Worm (Caenorhabditis elegans) whole organism, L3 larva: ENCODE results near the gene C26G2.2.

Experiments used
- R02D3.7 ChIP-seq: fragments of 150-350 bp; optimal IDR thresholded peaks from 2 replicates; lab custom pipeline; 2014; ENCODE audit warnings: missing biosample characterization, missing genetic modification characterization
- ama-1 ChIP-seq: fragments of 150-350 bp; optimal IDR thresholded peaks from 2 replicates; lab custom pipeline; 2018
- ceh-16 ChIP-seq: sonication (generic microtip); optimal IDR thresholded peaks from 2 replicates; lab custom pipeline; 2017; ENCODE audit warnings: missing biosample characterization, missing genetic modification characterization
- ceh-28 ChIP-seq: fragments of 150-350 bp; optimal IDR thresholded peaks from 2 replicates; lab custom pipeline; 2014; ENCODE audit warnings: missing biosample characterization, missing genetic modification reagents, missing genetic modification characterization
- ceh-9 ChIP-seq: sonication (generic microtip); optimal IDR thresholded peaks from 2 replicates; lab custom pipeline; 2018; ENCODE audit warnings: missing biosample characterization, missing genetic modification characterization
- daf-12 ChIP-seq: fragments of 150-350 bp; optimal IDR thresholded peaks from 2 replicates; lab custom pipeline; 2014; ENCODE audit warnings: missing biosample characterization, missing genetic modification reagents, missing genetic modification characterization
- egl-5 ChIP-seq: fragments of 150-350 bp; optimal IDR thresholded peaks from 2 replicates; lab custom pipeline; 2017; ENCODE audit warnings: missing biosample characterization, missing genetic modification reagents, missing genetic modification characterization, inconsistent platforms
- elt-1 ChIP-seq: fragments of 150-350 bp; optimal IDR thresholded peaks from 2 replicates; lab custom pipeline; 2014; ENCODE audit warnings: missing biosample characterization, missing genetic modification characterization
- elt-3 ChIP-seq, 3 experiments: fragments of 150-350 bp in 1 of 3; sonication (generic microtip) in 2 of 3; optimal IDR thresholded peaks; 2 replicates in 2 of 3; 4 replicates in 1 of 3; lab custom pipeline; 2014 to 2017; ENCODE audit warnings: missing biosample characterization in 3 of 3, missing genetic modification characterization in 3 of 3
- eor-1 ChIP-seq, 2 experiments: fragments of 150-350 bp; optimal IDR thresholded peaks; 2 replicates each; lab custom pipeline; 2014 to 2018; ENCODE audit warnings: missing biosample characterization in 2 of 2, missing genetic modification characterization in 2 of 2
- fkh-2 ChIP-seq: fragments of 150-350 bp; optimal IDR thresholded peaks from 2 replicates; lab custom pipeline; 2014; ENCODE audit warnings: missing biosample characterization, missing genetic modification reagents, missing genetic modification characterization
- hmg-11 ChIP-seq: sonication (generic microtip); optimal IDR thresholded peaks from 2 replicates; lab custom pipeline; 2016; ENCODE audit warnings: missing genetic modification characterization, missing compliant biosample characterization
- jun-1 ChIP-seq: fragments of 150-350 bp; optimal IDR thresholded peaks from 2 replicates; lab custom pipeline; 2014; ENCODE audit warnings: missing biosample characterization, missing genetic modification reagents, missing genetic modification characterization
- lin-15B ChIP-seq: fragments of 150-350 bp; optimal IDR thresholded peaks from 2 replicates; lab custom pipeline; 2014; ENCODE audit warnings: missing biosample characterization, missing genetic modification characterization
- lin-39 ChIP-seq: fragments of 150-350 bp; optimal IDR thresholded peaks from 2 replicates; lab custom pipeline; 2018; ENCODE audit warnings: missing biosample characterization, missing genetic modification reagents, missing genetic modification characterization
- mdl-1 ChIP-seq: fragments of 150-350 bp; optimal IDR thresholded peaks from 2 replicates; lab custom pipeline; 2014; ENCODE audit warnings: missing biosample characterization, missing genetic modification characterization
- mml-1 ChIP-seq: fragments of 150-350 bp; sonication (generic microtip); optimal IDR thresholded peaks from 3 replicates; lab custom pipeline; 2014; ENCODE audit warnings: missing biosample characterization, missing genetic modification characterization
- nhr-11 ChIP-seq: fragments of 150-350 bp; optimal IDR thresholded peaks from 2 replicates; lab custom pipeline; 2014; ENCODE audit warnings: missing biosample characterization, missing genetic modification characterization
- nhr-237 ChIP-seq: fragments of 150-350 bp; optimal IDR thresholded peaks from 2 replicates; lab custom pipeline; 2014; ENCODE audit warnings: missing biosample characterization, missing genetic modification characterization
- nhr-25 ChIP-seq: sonication (generic microtip); optimal IDR thresholded peaks from 2 replicates; lab custom pipeline; 2017; ENCODE audit warnings: missing biosample characterization, missing genetic modification characterization
- nhr-28 ChIP-seq: fragments of 150-350 bp; optimal IDR thresholded peaks from 2 replicates; lab custom pipeline; 2014; ENCODE audit warnings: missing biosample characterization, missing genetic modification characterization
- nhr-43 ChIP-seq: sonication (generic microtip); optimal IDR thresholded peaks from 2 replicates; lab custom pipeline; 2016; ENCODE audit warnings: mild to moderate bottlenecking, missing genetic modification characterization, missing compliant biosample characterization; ENCODE audit not compliant: poor library complexity, severe bottlenecking
- nhr-67 ChIP-seq: fragments of 150-350 bp; optimal IDR thresholded peaks from 2 replicates; lab custom pipeline; 2014; ENCODE audit warnings: missing biosample characterization, missing genetic modification characterization
- nhr-76 ChIP-seq: fragments of 150-350 bp; sonication (generic microtip); optimal IDR thresholded peaks from 5 replicates; lab custom pipeline; 2014; ENCODE audit warnings: missing biosample characterization, missing genetic modification characterization
- nhr-77 ChIP-seq: fragments of 150-350 bp; optimal IDR thresholded peaks from 2 replicates; lab custom pipeline; 2014; ENCODE audit warnings: missing biosample characterization, missing genetic modification characterization
- pha-4 ChIP-seq: fragments of 150-350 bp; optimal IDR thresholded peaks from 2 replicates; lab custom pipeline; 2014; ENCODE audit warnings: missing biosample characterization, missing genetic modification reagents, missing genetic modification characterization
- pqm-1 ChIP-seq: fragments of 150-350 bp; optimal IDR thresholded peaks from 2 replicates; lab custom pipeline; 2017; ENCODE audit warnings: missing biosample characterization, missing genetic modification characterization, inconsistent platforms
- sea-2 ChIP-seq: fragments of 150-350 bp; sonication (generic microtip); optimal IDR thresholded peaks from 4 replicates; lab custom pipeline; 2014; ENCODE audit warnings: missing biosample characterization, missing genetic modification reagents, missing genetic modification characterization
- skn-1 ChIP-seq: fragments of 150-350 bp; optimal IDR thresholded peaks from 2 replicates; lab custom pipeline; 2014; ENCODE audit warnings: missing biosample characterization, missing genetic modification characterization
- snpc-4 ChIP-seq: fragments of 150-350 bp; optimal IDR thresholded peaks from 2 replicates; lab custom pipeline; 2014; ENCODE audit warnings: missing biosample characterization, missing genetic modification characterization
- tbx-2 ChIP-seq: sonication (generic microtip); optimal IDR thresholded peaks from 2 replicates; lab custom pipeline; 2016; ENCODE audit warnings: mild to moderate bottlenecking, missing genetic modification characterization, missing compliant biosample characterization
- unc-39 ChIP-seq: sonication (generic microtip); optimal IDR thresholded peaks from 4 replicates; lab custom pipeline; 2017; ENCODE audit warnings: missing biosample characterization, missing genetic modification characterization
- unc-62 ChIP-seq: fragments of 150-350 bp; sonication (generic microtip); optimal IDR thresholded peaks from 4 replicates; lab custom pipeline; 2014; ENCODE audit warnings: missing biosample characterization, missing genetic modification reagents, missing genetic modification characterization
- zag-1 ChIP-seq: fragments of 150-350 bp; optimal IDR thresholded peaks from 2 replicates; lab custom pipeline; 2014; ENCODE audit warnings: missing biosample characterization, missing genetic modification characterization
- ztf-11 ChIP-seq: fragments of 150-350 bp; optimal IDR thresholded peaks from 2 replicates; lab custom pipeline; 2014; ENCODE audit warnings: missing biosample characterization, missing genetic modification characterization
- ztf-4 ChIP-seq: fragments of 150-350 bp; optimal IDR thresholded peaks from 2 replicates; lab custom pipeline; 2014; ENCODE audit warnings: missing biosample characterization, missing genetic modification characterization

C26G2.2 gene

ce11 chrX:14695892-14696291 is 31.8 kb downstream of the C26G2.2 start:
- TF ChIP-seq ztf-11 (tag; lab: Kevin White, UChicago) = no peak
- TF ChIP-seq skn-1 (tag; lab: Kevin White, UChicago) = no peak
- TF ChIP-seq elt-1 (tag; lab: Kevin White, UChicago) = no peak
- TF ChIP-seq ceh-9 (tag; lab: Kevin White, UChicago) = no peak
- no peak for TF ChIP-seq pha-4 (tag; lab: Kevin White, UChicago)
- TF ChIP-seq jun-1 (tag; lab: Kevin White, UChicago) = no peak
- TF ChIP-seq zag-1 (tag; lab: Kevin White, UChicago) = no peak
- TF ChIP-seq mml-1 (tag; lab: Kevin White, UChicago) = no peak
- TF ChIP-seq unc-39 (tag; lab: Kevin White, UChicago) = no peak
- no peak for TF ChIP-seq mdl-1 (tag; lab: Kevin White, UChicago)
- no peak for TF ChIP-seq nhr-77 (tag; lab: Kevin White, UChicago)
- TF ChIP-seq egl-5 (tag; lab: Kevin White, UChicago) = no peak
- no peak for TF ChIP-seq nhr-11 (tag; lab: Kevin White, UChicago)
- TF ChIP-seq nhr-28 (tag; lab: Kevin White, UChicago) = no peak
- TF ChIP-seq nhr-43 = no peak
- no peak for TF ChIP-seq tbx-2

- TF ChIP-seq mml-1 (tag; lab: Kevin White, UChicago) (no peak), egl-5 (tag; lab: Kevin White, UChicago) (no peak), ztf-4 (tag; lab: Kevin White, UChicago) (no peak), lin-15B (tag; lab: Kevin White, UChicago) (no peak), hmg-11 (no peak), fkh-2 (tag; lab: Kevin White, UChicago) (no peak), nhr-237 (no peak), ama-1 (lab: Kevin White, UChicago) (no peak), tbx-2 (no peak), sea-2 (no peak), R02D3.7 (tag; lab: Kevin White, UChicago) (no peak), nhr-67 (tag; lab: Kevin White, UChicago) (no peak), eor-1 (tag; optimal IDR thresholded peaks at IDR 0.05; lab: Kevin White, UChicago) (no peak), ceh-28 (tag; lab: Kevin White, UChicago) (no peak), nhr-28 (tag; lab: Kevin White, UChicago) (no peak)
Observed at ce11 chrX:14699866-14700265, 35.7 kb downstream of the C26G2.2 start, which contains the start of gene hch-1. TSS of gene hch-1 (minus strand) at chrX:14699977.

- no peak for TF ChIP-seq lin-39
- TF ChIP-seq R02D3.7 (tag; lab: Kevin White, UChicago) = no peak
- TF ChIP-seq unc-62 = no peak
- TF ChIP-seq zag-1 (tag; lab: Kevin White, UChicago) = no peak
- TF ChIP-seq ceh-9 (tag; lab: Kevin White, UChicago) = no peak
- no peak for TF ChIP-seq nhr-67 (tag; lab: Kevin White, UChicago)
- TF ChIP-seq pqm-1 (tag; lab: Kevin White, UChicago) = no peak
- no peak for TF ChIP-seq jun-1 (tag; lab: Kevin White, UChicago)
- no peak for TF ChIP-seq snpc-4 (tag; lab: Kevin White, UChicago)
Observed at ce11 chrX:14701490-14701889, 37.4 kb downstream of the C26G2.2 start, which contains the start of gene F40E10.5. TSS of gene F40E10.5 (plus strand) at chrX:14701790.

ce11 chrX:14704933-14705332 is 40.8 kb downstream of the C26G2.2 start:
- TF ChIP-seq zag-1 (tag; lab: Kevin White, UChicago) = no peak
- no peak for TF ChIP-seq ceh-9 (tag; lab: Kevin White, UChicago)
- TF ChIP-seq hmg-11 = no peak
- no peak for TF ChIP-seq nhr-25 (tag; lab: Kevin White, UChicago)
- no peak for TF ChIP-seq nhr-237
- TF ChIP-seq daf-12 (tag; lab: Kevin White, UChicago) = no peak
- no peak for TF ChIP-seq nhr-76
- TF ChIP-seq elt-1 (tag; lab: Kevin White, UChicago) = no peak
- TF ChIP-seq ceh-16 = no peak
- no peak for TF ChIP-seq snpc-4 (tag; lab: Kevin White, UChicago)
- no peak for TF ChIP-seq mdl-1 (tag; lab: Kevin White, UChicago)
- no peak for TF ChIP-seq mml-1 (tag; lab: Kevin White, UChicago)
- TF ChIP-seq nhr-11 (tag; lab: Kevin White, UChicago) = no peak
- TF ChIP-seq unc-62 = no peak
- no peak for TF ChIP-seq ceh-28 (tag; lab: Kevin White, UChicago)
- TF ChIP-seq R02D3.7 (tag; lab: Kevin White, UChicago) = no peak
- no peak for TF ChIP-seq elt-3 (tag; optimal IDR thresholded peaks at IDR 0.05; lab: Kevin White, UChicago)
